Worm (Caenorhabditis elegans): ENCODE results near the gene T10F2.5.

Gene T10F2.5

DNA sequence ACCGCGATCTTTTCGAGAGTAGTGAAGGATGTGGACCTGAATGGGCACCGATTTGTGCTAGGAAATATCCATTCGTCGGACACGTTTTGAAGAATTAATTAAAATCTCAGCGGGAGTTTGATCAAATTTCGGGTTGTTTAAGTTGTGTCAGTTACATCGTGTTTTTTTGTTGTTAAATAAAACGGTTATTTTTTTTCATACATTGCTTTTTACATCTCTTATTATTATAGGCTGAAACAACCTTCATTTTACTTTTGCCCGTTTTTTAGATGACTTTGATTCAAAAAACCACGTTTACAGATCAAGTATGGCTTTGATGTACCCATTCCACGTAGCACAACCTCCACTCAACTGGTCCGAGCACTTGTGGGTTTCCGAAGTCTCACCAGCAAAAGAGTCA, 13.7 kb upstream of the T10F2.5 start, which contains the start of gene emb-1:
Gene emb-1, plus strand, starts transcription at position 301 of the 400 bp plus-strand sequence.
- no peak for TF ChIP-seq fkh-10 (GFP tag; optimal IDR thresholded peaks at IDR 0.05)
- TF ChIP-seq ceh-6 (GFP tag; optimal IDR thresholded peaks at IDR 0.05), result no peak
- no peak for TF ChIP-seq pha-4 (tag; optimal IDR thresholded peaks at IDR 0.05)
- no peak for TF ChIP-seq F13H6.1 (tag; optimal IDR thresholded peaks at IDR 0.05)
- no peak for TF ChIP-seq nhr-232 (tag; optimal IDR thresholded peaks at IDR 0.05)
- no peak for TF ChIP-seq unc-3 (GFP tag; conservative IDR thresholded peaks at IDR 0.05)
- no peak for TF ChIP-seq unc-3 (tag; optimal IDR thresholded peaks at IDR 0.05)
- no peak for TF ChIP-seq pat-9 (tag; optimal IDR thresholded peaks at IDR 0.05)
- TF ChIP-seq ets-4 (tag; optimal IDR thresholded peaks at IDR 0.05), result no peak
- no peak for TF ChIP-seq ceh-34 (tag; optimal IDR thresholded peaks at IDR 0.05)
- TF ChIP-seq odd-2 (tag; optimal IDR thresholded peaks at IDR 0.05), result no peak
- no peak for TF ChIP-seq hlh-30 (tag; optimal IDR thresholded peaks at IDR 0.05; ENCODE audit: insufficient read depth)
- no peak for TF ChIP-seq unc-55 (GFP tag; optimal IDR thresholded peaks at IDR 0.05)
- no peak for TF ChIP-seq ama-1 (optimal IDR thresholded peaks at IDR 0.05)
- TF ChIP-seq ceh-14 (tag; optimal IDR thresholded peaks at IDR 0.05), result no peak
- TF ChIP-seq ceh-2 (tag; optimal IDR thresholded peaks at IDR 0.05), result no peak
- no peak for TF ChIP-seq hlh-6 (tag; optimal IDR thresholded peaks at IDR 0.05)
- TF ChIP-seq nhr-11 (tag; optimal IDR thresholded peaks at IDR 0.05), result no peak
- no peak for TF ChIP-seq tbx-7 (tag; optimal IDR thresholded peaks at IDR 0.05)
- no peak for TF ChIP-seq ahr-1 (tag; optimal IDR thresholded peaks at IDR 0.05)
- no peak for TF ChIP-seq C38D4.7 (GFP tag; optimal IDR thresholded peaks at IDR 0.05)

DNA sequence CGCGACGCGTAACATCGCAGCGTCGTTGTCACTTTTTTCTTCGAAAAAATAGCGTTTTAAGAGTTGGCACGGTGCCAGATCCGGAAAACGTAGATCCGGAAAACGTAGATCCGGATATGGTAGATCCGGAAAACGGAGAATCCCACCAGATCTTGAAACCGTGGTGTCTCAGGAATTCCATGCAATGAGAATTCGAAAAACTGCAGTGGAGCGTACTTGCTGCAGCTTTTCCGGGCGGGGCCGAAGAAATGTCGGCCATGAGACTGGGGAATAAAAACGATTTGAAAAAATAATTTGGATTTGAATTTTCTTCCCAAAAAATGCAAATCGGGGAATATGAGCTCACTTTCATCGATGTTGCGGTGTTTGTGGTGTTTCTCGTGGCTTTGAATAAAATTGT, 13.1 kb upstream of the T10F2.5 start, which contains the start of gene K10D2.5:
Gene K10D2.5, plus strand, starts transcription at position 251 of the 400 bp plus-strand sequence.
- peak; percentile 79 for TF ChIP-seq unc-3 (GFP tag; conservative IDR thresholded peaks at IDR 0.05)
- TF ChIP-seq unc-3 (tag; optimal IDR thresholded peaks at IDR 0.05), result peak; percentile 45
- peak; percentile 87 for TF ChIP-seq unc-42 (tag; optimal IDR thresholded peaks at IDR 0.05)
- TF ChIP-seq pros-1 (tag; optimal IDR thresholded peaks at IDR 0.05), result peak; percentile 51
- TF ChIP-seq sox-2 (GFP tag; IDR thresholded peaks at IDR 0.05), result peak; percentile 23
- TF ChIP-seq ceh-6 (GFP tag; optimal IDR thresholded peaks at IDR 0.05), result peak; percentile 45
- TF ChIP-seq ttx-3 (tag; optimal IDR thresholded peaks at IDR 0.05), result no peak
- TF ChIP-seq ceh-48 (tag; optimal IDR thresholded peaks at IDR 0.05), result peak; percentile 39
- no peak for TF ChIP-seq C38D4.7 (GFP tag; optimal IDR thresholded peaks at IDR 0.05)
- TF ChIP-seq T23F11.4 (GFP tag; optimal IDR thresholded peaks at IDR 0.05), result no peak
- TF ChIP-seq pqm-1 (tag; optimal IDR thresholded peaks at IDR 0.05), result peak; percentile 94
- TF ChIP-seq lin-11 (tag; optimal IDR thresholded peaks at IDR 0.05), result no peak
- peak; percentile 49 for TF ChIP-seq pax-1 (tag; optimal IDR thresholded peaks at IDR 0.05)
- TF ChIP-seq ets-4 (tag; optimal IDR thresholded peaks at IDR 0.05), result peak; percentile 100
- TF ChIP-seq che-1 (tag; optimal IDR thresholded peaks at IDR 0.05), result no peak
- TF ChIP-seq hlh-15 (tag; optimal IDR thresholded peaks at IDR 0.05), result peak; percentile 52
- TF ChIP-seq hlh-8 (tag; optimal IDR thresholded peaks at IDR 0.05), result peak; percentile 95
- TF ChIP-seq ceh-2 (tag; optimal IDR thresholded peaks at IDR 0.05), result peak; percentile 99
- peak; percentile 80 for TF ChIP-seq madf-2 (tag; optimal IDR thresholded peaks at IDR 0.05)
- TF ChIP-seq gmeb-2 (tag; optimal IDR thresholded peaks at IDR 0.05), result peak; percentile 55
- TF ChIP-seq ceh-34 (tag; optimal IDR thresholded peaks at IDR 0.05), result peak; percentile 94
- TF ChIP-seq fax-1 (tag; optimal IDR thresholded peaks at IDR 0.05), result peak; percentile 93
- peak; percentile 95 for TF ChIP-seq ceh-18 (tag; optimal IDR thresholded peaks at IDR 0.05)
- peak; percentile 87 for TF ChIP-seq dmd-4 (tag; optimal IDR thresholded peaks at IDR 0.05; ENCODE audit: borderline replicate concordance)
- peak; percentile 41 for TF ChIP-seq ceh-19 (GFP tag; optimal IDR thresholded peaks at IDR 0.05)
- TF ChIP-seq dve-1 (tag; optimal IDR thresholded peaks at IDR 0.05), result peak; percentile 69
- peak; percentile 99 for TF ChIP-seq tbx-7 (tag; optimal IDR thresholded peaks at IDR 0.05)
- TF ChIP-seq ahr-1 (tag; optimal IDR thresholded peaks at IDR 0.05), result peak; percentile 80
- TF ChIP-seq lim-6 (tag; optimal IDR thresholded peaks at IDR 0.05), result peak; percentile 96
- peak; percentile 78 for TF ChIP-seq unc-86 (tag; optimal IDR thresholded peaks at IDR 0.05)
- TF ChIP-seq ceh-31 (tag; optimal IDR thresholded peaks at IDR 0.05), result peak; percentile 100
- TF ChIP-seq Y22D7AL.16 (tag; optimal IDR thresholded peaks at IDR 0.05), result no peak
- peak; percentile 99 for TF ChIP-seq ref-2 (tag; optimal IDR thresholded peaks at IDR 0.05)
- peak; percentile 60 for TF ChIP-seq K02D7.2 (tag; optimal IDR thresholded peaks at IDR 0.05)
- peak; percentile 100 for TF ChIP-seq C08G9.2 (tag; optimal IDR thresholded peaks at IDR 0.05)
- TF ChIP-seq zip-5 (tag; optimal IDR thresholded peaks at IDR 0.05), result peak; percentile 92
- peak; percentile 25 for TF ChIP-seq nhr-232 (tag; optimal IDR thresholded peaks at IDR 0.05)
- TF ChIP-seq hlh-13 (GFP tag; optimal IDR thresholded peaks at IDR 0.05), result peak; percentile 49
- TF ChIP-seq odd-2 (tag; optimal IDR thresholded peaks at IDR 0.05), result no peak
- peak; percentile 89 for TF ChIP-seq eyg-1 (tag; optimal IDR thresholded peaks at IDR 0.05)
- peak; percentile 98 for TF ChIP-seq mec-3 (tag; optimal IDR thresholded peaks at IDR 0.05; ENCODE audit: borderline replicate concordance)

All from whole organism, late embryonic.